Worm (Caenorhabditis elegans): ENCODE results near the gene srbc-77.
"Not testable (repeated sequence)": the region's sequence is repeated elsewhere in the genome, so short reads cannot be mapped to it uniquely, and the experiment has no call there.

srbc-77 gene

DNA sequence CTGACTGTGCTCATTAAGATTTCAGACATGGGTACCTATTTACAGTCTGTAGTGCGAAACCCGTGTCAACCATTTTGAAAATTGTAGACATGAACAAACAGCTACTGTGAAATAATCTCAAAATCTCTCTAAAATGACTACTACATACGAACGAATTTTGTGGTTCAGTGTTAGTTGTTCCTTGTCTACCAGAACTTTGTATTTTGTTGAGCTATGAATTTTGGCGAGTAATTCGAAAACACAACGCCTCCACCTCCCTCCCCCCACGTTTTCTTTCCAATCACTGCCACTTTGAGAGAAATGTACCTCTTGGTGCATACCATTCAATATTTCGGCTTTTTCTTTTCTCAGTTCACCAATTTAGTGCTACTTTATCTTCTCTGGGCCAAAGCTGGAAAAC, 37.3 kb upstream of the srbc-77 start, which contains the start of gene T06C12.11:
Gene T06C12.11 (plus strand): TSS at position 301 of the 400 bp plus-strand sequence.
- TF ChIP-seq lin-15B (tag; optimal IDR thresholded peaks at IDR 0.05) (no peak), nhr-25 (tag; optimal IDR thresholded peaks at IDR 0.05; ENCODE audit: borderline replicate concordance, insufficient read depth) (no peak), nhr-28 (tag; optimal IDR thresholded peaks at IDR 0.05) (no peak), snpc-1.2 (GFP tag; IDR thresholded peaks at IDR 0.05) (no peak), fkh-10 (GFP tag; optimal IDR thresholded peaks at IDR 0.05) (no peak)

DNA sequence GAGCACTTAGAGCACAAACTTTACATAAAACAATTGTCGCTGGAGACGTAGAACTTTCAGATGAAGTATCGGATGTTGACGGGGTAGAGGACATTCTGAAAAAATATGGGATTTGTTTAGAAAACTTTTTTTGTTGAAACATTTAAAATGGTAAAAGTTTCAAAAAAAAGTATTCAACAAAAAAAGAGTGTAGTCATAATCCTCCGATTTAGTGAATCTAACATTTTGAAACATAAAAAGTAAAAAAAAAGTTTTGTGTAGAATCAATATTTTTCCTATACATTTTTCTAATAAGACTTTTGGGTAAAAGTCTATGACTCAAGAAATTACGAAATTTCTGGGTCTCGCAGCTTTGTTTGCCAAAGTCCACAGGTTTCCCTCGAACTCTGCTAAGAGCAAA, 33.3 kb upstream of the srbc-77 start, which contains the start of gene nhr-213:
Gene nhr-213 (minus strand): TSS at position 101 of the 400 bp plus-strand sequence.
- TF ChIP-seq lin-38 (GFP tag; IDR thresholded peaks at IDR 0.05) (no peak), nhr-77 (tag; optimal IDR thresholded peaks at IDR 0.05) (no peak), nhr-237 (tag; optimal IDR thresholded peaks at IDR 0.05) (no peak), ceh-20 (GFP tag; IDR thresholded peaks at IDR 0.05) (no peak)

DNA sequence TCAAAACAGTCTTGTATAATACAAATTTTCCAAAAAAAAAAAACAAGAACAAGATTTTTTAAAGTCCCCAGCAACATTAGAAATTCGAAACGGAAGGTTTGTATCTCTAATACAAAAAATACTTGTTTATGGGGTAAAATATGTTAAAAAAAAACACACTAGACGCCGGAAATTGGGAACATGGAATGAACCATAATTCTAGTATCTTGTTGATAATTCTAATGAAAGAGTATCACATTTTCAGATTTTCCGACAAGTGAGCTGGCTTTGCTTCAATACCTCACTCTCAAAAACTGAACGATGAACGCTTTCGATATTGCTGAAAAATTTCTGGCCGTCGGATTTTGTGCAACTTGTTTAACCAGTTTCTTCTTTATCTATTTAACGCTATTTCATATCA, 32.3 kb upstream of the srbc-77 start, which contains the start of gene str-60:
Gene str-60 (plus strand): TSS at position 301 of the 400 bp plus-strand sequence.
- no peak for TF ChIP-seq jun-1 (tag; optimal IDR thresholded peaks at IDR 0.05)
- no peak for TF ChIP-seq fos-1 (tag; optimal IDR thresholded peaks at IDR 0.05)
- TF ChIP-seq duxl-1 (tag; optimal IDR thresholded peaks at IDR 0.05; ENCODE audit: poor library complexity): no peak
- TF ChIP-seq mxl-2 (GFP tag; conservative IDR thresholded peaks at IDR 0.05): no peak
- no peak for TF ChIP-seq F37D6.2 (tag; optimal IDR thresholded peaks at IDR 0.05)
- no peak for TF ChIP-seq mdl-1 (tag; optimal IDR thresholded peaks at IDR 0.05)
- TF ChIP-seq unc-62 (GFP tag; optimal IDR thresholded peaks at IDR 0.05 in 1 of 2): no peak
- no peak for TF ChIP-seq unc-62 (tag; optimal IDR thresholded peaks at IDR 0.05)

DNA sequence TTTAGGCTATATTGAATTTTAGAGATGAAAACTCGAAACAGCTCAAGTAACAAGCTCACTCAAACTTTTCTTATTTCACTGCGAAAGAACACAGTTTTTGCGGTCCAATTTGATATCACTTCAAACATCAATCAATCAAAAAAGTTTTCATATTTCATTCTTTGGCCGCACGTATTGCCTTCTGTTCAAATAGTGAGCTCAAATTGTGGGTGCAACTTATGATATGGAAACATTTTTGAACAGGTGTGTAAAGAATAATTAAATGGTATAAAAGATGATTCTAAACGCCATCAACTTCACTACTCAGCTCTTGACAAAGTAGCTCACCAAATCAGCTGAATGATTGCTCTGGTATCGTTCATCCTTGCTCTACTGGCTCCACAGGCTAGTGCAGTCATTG, 30.3 kb upstream of the srbc-77 start, which contains the start of gene T06C12.14:
Gene T06C12.14 (plus strand): TSS at position 301 of the 400 bp plus-strand sequence.
- TF ChIP-seq unc-62 (GFP tag; optimal IDR thresholded peaks at IDR 0.05 in 1 of 2): peak in 1 of 2 experiments; percentile 53
- no peak for TF ChIP-seq unc-62 (tag; optimal IDR thresholded peaks at IDR 0.05)
- TF ChIP-seq hlh-11 (tag; optimal IDR thresholded peaks at IDR 0.05): no peak

DNA sequence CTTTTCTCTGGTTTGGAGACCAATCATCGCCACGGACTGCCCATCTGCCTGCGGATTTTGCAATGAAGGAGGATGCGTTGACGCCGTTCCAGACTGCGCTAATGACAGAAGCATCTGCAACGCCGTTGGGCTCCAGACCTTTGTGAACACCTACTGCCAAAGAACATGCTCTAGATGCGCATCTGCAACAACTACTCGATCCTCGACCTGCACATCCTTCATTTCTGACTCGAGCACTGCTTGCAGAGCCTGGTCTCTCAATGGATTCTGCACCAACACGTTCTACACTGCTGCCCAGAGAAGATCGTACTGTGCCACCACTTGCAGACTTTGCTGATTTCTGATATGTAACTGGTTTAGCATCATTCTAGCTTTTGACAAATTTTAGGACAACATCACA, 29.4 kb upstream of the srbc-77 start:
- TF ChIP-seq nhr-11 (tag; optimal IDR thresholded peaks at IDR 0.05) (no peak), F26F4.8 (GFP tag; conservative IDR thresholded peaks at IDR 0.05) (no peak)

DNA sequence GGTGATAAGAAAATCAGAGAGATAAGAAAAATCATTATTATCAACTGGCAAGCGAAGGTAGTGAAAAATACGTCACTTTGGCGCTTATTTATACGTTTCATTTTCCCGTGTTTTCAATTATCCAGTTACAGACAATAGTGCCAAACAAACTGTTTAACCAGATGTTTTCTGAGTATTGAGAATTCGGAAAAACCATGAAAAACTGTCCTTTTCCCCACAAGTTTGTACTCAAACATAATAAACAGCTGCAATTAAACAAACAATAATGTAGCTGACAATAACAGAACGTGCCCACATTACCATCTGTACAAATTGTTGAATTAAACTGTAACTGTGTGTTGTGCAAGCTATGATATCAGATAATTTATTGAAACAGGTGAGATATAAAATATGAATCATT, 24.5 kb upstream of the srbc-77 start, which contains the start of the genes F35E8.1 and F35E8.2:
Gene F35E8.1 (minus strand): TSS at position 101 of the 400 bp plus-strand sequence.
Gene F35E8.2 (plus strand): TSS at position 132 of the 400 bp plus-strand sequence.
- 0 out of 2 replicates have a peak, but pooled peaks have one; percentile 14 for TF ChIP-seq dmd-6 (GFP tag; IDR thresholded peaks at IDR 0.05)
- TF ChIP-seq daf-16 (GFP tag; optimal IDR thresholded peaks at IDR 0.05): not testable (repeated sequence)
- TF ChIP-seq daf-16 (tag; optimal IDR thresholded peaks at IDR 0.05): peak; percentile 46

DNA sequence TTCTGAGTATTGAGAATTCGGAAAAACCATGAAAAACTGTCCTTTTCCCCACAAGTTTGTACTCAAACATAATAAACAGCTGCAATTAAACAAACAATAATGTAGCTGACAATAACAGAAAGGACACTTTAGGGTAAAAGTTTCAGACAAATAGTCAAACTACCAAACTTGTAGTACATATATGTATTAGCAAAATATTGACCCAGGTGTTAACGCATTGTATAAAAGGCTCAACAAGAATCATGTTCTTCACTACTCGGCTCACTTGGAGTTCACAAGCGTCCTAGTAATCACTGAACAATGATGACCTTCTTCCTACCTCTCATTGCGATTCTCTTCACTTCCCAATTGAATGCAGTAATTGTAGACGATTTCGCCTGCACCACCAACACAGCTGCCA, 18.1 kb upstream of the srbc-77 start, which contains the start of gene F35E8.6:
Gene F35E8.6 (plus strand): TSS at position 301 of the 400 bp plus-strand sequence.
- TF ChIP-seq snpc-1.2 (GFP tag; IDR thresholded peaks at IDR 0.05) (no peak), rbr-2 (tag; optimal IDR thresholded peaks at IDR 0.05) (no peak), lir-3 (tag; optimal IDR thresholded peaks at IDR 0.05) (no peak), ZK546.5 (tag; optimal IDR thresholded peaks at IDR 0.05) (no peak), nhr-28 (tag; optimal IDR thresholded peaks at IDR 0.05) (no peak), ZK337.2 (GFP tag; IDR thresholded peaks at IDR 0.05) (no peak), zip-2 (tag; optimal IDR thresholded peaks at IDR 0.05) (no peak), daf-12 (tag; optimal IDR thresholded peaks at IDR 0.05) (no peak), ztf-11 (tag; optimal IDR thresholded peaks at IDR 0.05) (no peak), fkh-10 (GFP tag; optimal IDR thresholded peaks at IDR 0.05) (no peak), saeg-2 (GFP tag; IDR thresholded peaks at IDR 0.05) (no peak), F37D6.2 (tag; optimal IDR thresholded peaks at IDR 0.05) (no peak), F26F4.8 (GFP tag; conservative IDR thresholded peaks at IDR 0.05) (no peak)
